Worm (Caenorhabditis elegans): ENCODE measurements around the gene eat-20.

The eat-20 gene

DNA sequence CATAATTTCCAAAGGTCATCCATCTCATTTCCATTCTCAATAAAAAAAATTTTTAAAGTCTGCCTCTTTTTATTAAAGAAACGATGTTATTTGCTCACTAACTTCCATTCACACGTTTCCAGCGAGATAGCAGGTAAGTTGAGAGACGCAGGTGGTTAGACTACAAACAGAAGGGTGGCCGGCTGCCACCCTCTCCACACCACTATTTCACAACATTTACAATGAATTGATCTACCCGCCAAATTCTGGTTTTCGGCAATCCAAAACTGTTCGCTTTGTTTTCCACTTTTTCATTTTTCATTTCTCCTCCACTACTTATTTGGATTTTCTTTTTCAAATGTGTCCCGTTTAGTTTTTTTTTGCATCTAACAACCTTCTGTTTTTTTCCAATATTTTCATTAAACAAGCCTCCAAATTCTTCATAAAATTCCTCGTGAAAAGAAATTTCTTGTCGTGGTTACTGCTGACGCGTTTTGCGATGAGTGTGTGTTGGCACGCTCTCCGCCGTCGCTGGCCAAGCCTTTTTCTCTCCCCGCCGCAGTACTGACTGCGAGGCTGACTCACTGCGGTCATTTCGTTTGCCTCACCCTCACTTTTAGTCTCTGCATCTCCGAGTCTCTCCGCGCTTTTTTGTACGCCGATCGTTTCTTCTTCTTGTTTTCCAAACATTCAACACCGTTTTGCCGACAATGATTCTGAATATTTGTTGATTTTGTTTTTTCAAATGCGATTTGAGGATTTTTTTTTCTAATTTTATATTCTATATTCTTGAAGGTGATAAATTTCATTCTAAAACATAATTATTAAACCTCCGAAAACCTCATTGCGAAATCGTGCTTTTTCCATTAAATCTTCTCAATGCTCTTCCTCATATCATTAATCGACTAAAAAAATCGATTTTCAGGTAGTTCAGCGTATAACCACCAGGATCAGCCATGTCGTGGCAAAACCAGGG is 58.5 kb downstream of the eat-20 start, which contains the start of gene dyn-1 (continued):
- peak; percentile 70 for TF ChIP-seq K11D2.4 (GFP tag; IDR thresholded peaks at IDR 0.05)
- no peak for TF ChIP-seq lir-1 (GFP tag; conservative IDR thresholded peaks at IDR 0.05)
- peak; percentile 48 for TF ChIP-seq C06A6.2 (GFP tag; conservative IDR thresholded peaks at IDR 0.05)
- TF ChIP-seq cebp-1 (GFP tag; IDR thresholded peaks at IDR 0.05), result no peak; the same call in 1 of the 2 replicates
- peak; percentile 82 for TF ChIP-seq cebp-1 (tag; optimal IDR thresholded peaks at IDR 0.05)
- peak; percentile 92 for TF ChIP-seq ztf-18 (tag; optimal IDR thresholded peaks at IDR 0.05)
- TF ChIP-seq Y56A3A.18 (GFP tag; IDR thresholded peaks at IDR 0.05), result no peak
- TF ChIP-seq F57C9.4 (tag; optimal IDR thresholded peaks at IDR 0.05), result no peak
- TF ChIP-seq lin-40 (tag; optimal IDR thresholded peaks at IDR 0.05), result peak; percentile 65
- no peak for TF ChIP-seq unc-62 (GFP tag; optimal IDR thresholded peaks at IDR 0.05)
- peak; percentile 64 for TF ChIP-seq mcd-1 (GFP tag; IDR thresholded peaks at IDR 0.05)
- TF ChIP-seq somi-1 (GFP tag; optimal IDR thresholded peaks at IDR 0.05), result peak; percentile 18
- TF ChIP-seq hrde-1 (tag; optimal IDR thresholded peaks at IDR 0.05; ENCODE audit: borderline replicate concordance), result no peak

DNA sequence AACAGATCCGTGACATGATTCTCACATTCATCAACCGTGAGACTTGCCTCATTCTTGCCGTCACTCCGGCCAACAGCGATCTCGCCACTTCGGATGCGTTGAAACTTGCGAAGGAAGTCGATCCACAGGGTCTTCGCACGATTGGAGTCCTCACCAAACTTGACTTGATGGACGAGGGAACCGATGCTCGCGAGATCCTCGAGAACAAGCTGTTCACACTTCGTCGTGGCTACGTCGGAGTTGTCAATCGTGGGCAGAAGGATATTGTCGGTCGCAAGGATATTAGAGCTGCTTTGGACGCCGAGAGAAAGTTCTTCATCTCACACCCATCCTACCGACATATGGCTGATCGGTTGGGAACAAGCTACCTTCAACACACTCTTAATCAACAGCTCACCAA is 59.8 kb downstream of the eat-20 start:
- no peak for TF ChIP-seq ceh-91 (GFP tag; IDR thresholded peaks at IDR 0.05)
- no peak for TF ChIP-seq madf-6 (GFP tag; IDR thresholded peaks at IDR 0.05)
- TF ChIP-seq attf-3 (GFP tag; conservative IDR thresholded peaks at IDR 0.05), result no peak
- TF ChIP-seq lin-26 (GFP tag; IDR thresholded peaks at IDR 0.05), result no peak
- TF ChIP-seq hrde-1 (tag; optimal IDR thresholded peaks at IDR 0.05; ENCODE audit: borderline replicate concordance), result no peak
- no peak for TF ChIP-seq lsl-1 (GFP tag; optimal IDR thresholded peaks at IDR 0.05)
- TF ChIP-seq somi-1 (GFP tag; optimal IDR thresholded peaks at IDR 0.05), result no peak
- no peak for TF ChIP-seq nhr-27 (tag; optimal IDR thresholded peaks at IDR 0.05)
- no peak for TF ChIP-seq Y56A3A.18 (GFP tag; IDR thresholded peaks at IDR 0.05)
- TF ChIP-seq F57C9.4 (tag; optimal IDR thresholded peaks at IDR 0.05), result no peak
- TF ChIP-seq Y53G8AR.9 (GFP tag; conservative IDR thresholded peaks at IDR 0.05), result no peak
- TF ChIP-seq xnd-1 (tag; optimal IDR thresholded peaks at IDR 0.05), result no peak
- TF ChIP-seq F33H1.4 (GFP tag; IDR thresholded peaks at IDR 0.05), result no peak
- TF ChIP-seq hlh-26 (GFP tag; conservative IDR thresholded peaks at IDR 0.05), result no peak

DNA sequence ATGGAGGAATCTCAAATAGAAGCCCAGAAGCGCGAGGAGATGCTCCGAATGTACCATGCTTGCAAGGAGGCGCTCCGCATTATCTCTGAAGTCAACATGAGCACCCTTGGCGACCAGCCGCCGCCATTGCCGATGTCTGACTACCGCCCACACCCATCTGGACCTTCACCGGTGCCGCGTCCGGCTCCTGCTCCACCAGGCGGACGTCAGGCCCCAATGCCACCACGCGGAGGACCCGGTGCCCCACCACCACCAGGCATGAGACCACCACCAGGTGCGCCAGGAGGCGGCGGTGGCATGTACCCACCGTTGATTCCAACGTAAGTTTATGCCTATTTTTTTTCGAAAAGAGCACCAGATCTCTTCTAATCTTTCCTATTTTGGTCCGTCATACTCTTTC is 62.2 kb downstream of the eat-20 start:
- 0 out of 2 replicates have a peak, but pooled peaks have one; percentile 25 for TF ChIP-seq dox-1 (GFP tag; IDR thresholded peaks at IDR 0.05)
- no peak for TF ChIP-seq ztf-25 (GFP tag; IDR thresholded peaks at IDR 0.05)
- TF ChIP-seq zfh-2 (GFP tag; conservative IDR thresholded peaks at IDR 0.05), result peak; percentile 92
- no peak for TF ChIP-seq snpc-1.3 (tag; optimal IDR thresholded peaks at IDR 0.05; ENCODE audit: insufficient read depth)
- TF ChIP-seq tbx-9 (tag; optimal IDR thresholded peaks at IDR 0.05; ENCODE audit: borderline replicate concordance), result no peak
- TF ChIP-seq somi-1 (GFP tag; optimal IDR thresholded peaks at IDR 0.05), result no peak
- no peak for TF ChIP-seq F37B4.10 (GFP tag; IDR thresholded peaks at IDR 0.05)
- TF ChIP-seq Y79H2A.3 (GFP tag; conservative IDR thresholded peaks at IDR 0.05), result no peak
- peak; percentile 17; the same call in 1 of the 2 replicates for TF ChIP-seq lin-26 (GFP tag; IDR thresholded peaks at IDR 0.05)
- TF ChIP-seq ccch-3 (GFP tag; optimal IDR thresholded peaks at IDR 0.05), result no peak
- no peak for TF ChIP-seq snpc-1.1 (tag; optimal IDR thresholded peaks at IDR 0.05; ENCODE audit: insufficient read depth)
- TF ChIP-seq lin-54 (GFP tag; optimal IDR thresholded peaks at IDR 0.05), result no peak
- peak; percentile 94 for TF ChIP-seq egrh-3 (GFP tag; IDR thresholded peaks at IDR 0.05)
